Worm (Caenorhabditis elegans): ENCODE measurements around the gene F44G4.3.
A peak's percentile ranks its signal among the peaks of the same experiment; 100 is the strongest.

Gene F44G4.3

ce11 chrII:9013341-9013740, 15.9 kb upstream of the F44G4.3 start (continued):
- TF ChIP-seq hmg-1.2 (GFP tag; IDR thresholded peaks at IDR 0.05) = 0 out of 2 replicates have a peak, but pooled peaks have one; percentile 19
- TF ChIP-seq attf-5 (GFP tag; optimal IDR thresholded peaks at IDR 0.05) = no peak
- no peak for TF ChIP-seq C06A6.2 (GFP tag; conservative IDR thresholded peaks at IDR 0.05)
- no peak for TF ChIP-seq nhr-120 (GFP tag; IDR thresholded peaks at IDR 0.05)
- no peak for TF ChIP-seq atf-7 (tag; optimal IDR thresholded peaks at IDR 0.05)
- TF ChIP-seq ceh-27 (GFP tag; optimal IDR thresholded peaks at IDR 0.05) = peak; percentile 31
- no peak for TF ChIP-seq F55B11.4 (tag; optimal IDR thresholded peaks at IDR 0.05; ENCODE audit: borderline replicate concordance, insufficient read depth)
- no peak for TF ChIP-seq lsl-1 (GFP tag; optimal IDR thresholded peaks at IDR 0.05)
- no peak for TF ChIP-seq ceh-100 (GFP tag; IDR thresholded peaks at IDR 0.05)
- no peak for TF ChIP-seq F49E8.2 (tag; optimal IDR thresholded peaks at IDR 0.05; ENCODE audit: insufficient read depth)
- TF ChIP-seq nfya-2 (GFP tag; IDR thresholded peaks at IDR 0.05) = no peak
- TF ChIP-seq dox-1 (GFP tag; IDR thresholded peaks at IDR 0.05) = peak; percentile 41; the same call in 1 of the 2 replicates
- peak; percentile 36 for TF ChIP-seq chd-7 (tag; optimal IDR thresholded peaks at IDR 0.05)
- TF ChIP-seq K12H6.12 (tag; optimal IDR thresholded peaks at IDR 0.05) = peak; percentile 55
- TF ChIP-seq egl-18 (GFP tag; IDR thresholded peaks at IDR 0.05) = no peak
- no peak for TF ChIP-seq let-526 (GFP tag; IDR thresholded peaks at IDR 0.05)

DNA sequence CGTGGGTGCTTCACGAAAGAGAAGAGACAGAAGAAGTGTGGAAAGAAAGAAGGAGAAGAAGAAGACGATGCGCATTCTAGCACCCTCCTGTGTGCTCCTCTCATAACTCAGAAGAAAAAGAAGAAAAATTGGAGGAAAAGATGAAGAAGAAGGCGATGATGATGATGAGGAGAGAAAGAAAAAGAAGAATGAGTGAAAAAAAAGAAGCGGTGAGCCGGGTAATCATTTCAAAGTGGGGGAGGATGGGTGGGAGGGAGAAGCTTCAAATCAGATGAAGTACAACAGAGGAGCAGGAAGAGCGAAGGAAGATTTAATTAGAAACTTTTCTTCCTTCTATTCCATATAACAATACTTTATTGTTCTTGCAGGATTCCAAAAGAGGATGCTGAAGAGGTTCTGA, 13.2 kb upstream of the F44G4.3 start:
- no peak for TF ChIP-seq D2030.7 (GFP tag; IDR thresholded peaks at IDR 0.05)
- TF ChIP-seq zfh-2 (GFP tag; conservative IDR thresholded peaks at IDR 0.05) = 0 out of 2 replicates have a peak, but pooled peaks have one; percentile 22

ce11 chrII:9009976-9010702, 12.7 kb upstream of the F44G4.3 start:
- TF ChIP-seq bed-2 (GFP tag; IDR thresholded peaks at IDR 0.05) (no peak), fkh-3 (tag; optimal IDR thresholded peaks at IDR 0.05) (no peak), unc-130 (GFP tag; optimal IDR thresholded peaks at IDR 0.05) (no peak), cebp-2 (GFP tag; IDR thresholded peaks at IDR 0.05) (no peak), let-526 (GFP tag; IDR thresholded peaks at IDR 0.05) (no peak), athp-1 (tag; optimal IDR thresholded peaks at IDR 0.05) (no peak), madf-3 (GFP tag; IDR thresholded peaks at IDR 0.05) (no peak), F23B12.7 (tag; optimal IDR thresholded peaks at IDR 0.05; ENCODE audit: insufficient read depth) (no peak)

ce11 chrII:9007741-9008140, 10.3 kb upstream of the F44G4.3 start:
- TF ChIP-seq egrh-3 (GFP tag; IDR thresholded peaks at IDR 0.05) (peak; percentile 58; the same call in 1 of the 2 replicates), mcd-1 (GFP tag; IDR thresholded peaks at IDR 0.05) (0 out of 2 replicates have a peak, but pooled peaks have one; percentile 17), zfh-2 (GFP tag; conservative IDR thresholded peaks at IDR 0.05) (peak; percentile 84), rpc-1 (optimal IDR thresholded peaks at IDR 0.05) (no peak), rpc-1 (tag; optimal IDR thresholded peaks at IDR 0.05) (no peak)

ce11 chrII:9005067-9005466, 7.6 kb upstream of the F44G4.3 start, which contains the start of gene F44G4.7:
TSS of gene F44G4.7 (minus strand) at chrII:9005167.
- TF ChIP-seq hmg-20 (GFP tag; IDR thresholded peaks at IDR 0.05) (no peak), K12H6.12 (tag; optimal IDR thresholded peaks at IDR 0.05) (no peak), let-526 (GFP tag; IDR thresholded peaks at IDR 0.05) (no peak), B0019.2 (GFP tag; conservative IDR thresholded peaks at IDR 0.05) (no peak), tbp1 (GFP tag; optimal IDR thresholded peaks at IDR 0.05) (no peak), hlh-26 (GFP tag; conservative IDR thresholded peaks at IDR 0.05) (no peak), ceh-58 (GFP tag; IDR thresholded peaks at IDR 0.05) (no peak), D2030.7 (GFP tag; IDR thresholded peaks at IDR 0.05) (no peak)
